Fruit fly (Drosophila melanogaster) whole organism, prepupa: ENCODE data around the gene CG10286.
A peak's percentile ranks its signal among the peaks of the same experiment; 100 is the strongest.

ENCODE experiments used
- Blimp-1 ChIP-seq: fragments of 200-800 bp; sonication (Bioruptor generic); optimal IDR thresholded peaks from 3 replicates; lab custom pipeline; 2017; ENCODE audit warnings: missing biosample characterization, missing genetic modification characterization, mild to moderate bottlenecking, moderate library complexity, missing genetic modification reagents
- CG11294 ChIP-seq: fragments of 200-800 bp; sonication (Bioruptor generic); IDR thresholded peaks from 2 replicates; pipeline ENCODE4 v1.3.6; 2022; ENCODE audit warnings: missing biosample characterization, missing genetic modification characterization
- CG11762 ChIP-seq: fragments of 200-800 bp; sonication (Bioruptor generic); optimal IDR thresholded peaks from 3 replicates; lab custom pipeline; 2016; ENCODE audit warnings: missing biosample characterization, missing genetic modification characterization; ENCODE audit not compliant: insufficient read depth
- CG11902 ChIP-seq: fragments of 200-800 bp; sonication (Bioruptor generic); optimal IDR thresholded peaks from 3 replicates; lab custom pipeline; 2016; ENCODE audit warnings: missing biosample characterization, missing genetic modification characterization
- CG15336 ChIP-seq: fragments of 200-800 bp; sonication (Bioruptor generic); IDR thresholded peaks from 2 replicates; pipeline ENCODE4 v1.3.6; 2022; ENCODE audit warnings: missing biosample characterization, missing genetic modification characterization
- CG16779 ChIP-seq: fragments of 200-800 bp; sonication (Bioruptor generic); optimal IDR thresholded peaks from 3 replicates; lab custom pipeline; 2017; ENCODE audit warnings: missing biosample characterization, mild to moderate bottlenecking, missing genetic modification characterization
- CG31627 ChIP-seq: fragments of 200-800 bp; sonication (Bioruptor generic); optimal IDR thresholded peaks from 3 replicates; lab custom pipeline; 2016; ENCODE audit warnings: missing biosample characterization, missing genetic modification characterization
- CG32006 ChIP-seq: fragments of 200-800 bp; sonication (Bioruptor generic); optimal IDR thresholded peaks from 3 replicates; lab custom pipeline; 2017; ENCODE audit warnings: missing biosample characterization, mild to moderate bottlenecking, missing genetic modification characterization
- CG34406 ChIP-seq: fragments of 200-800 bp; sonication (Bioruptor generic); optimal IDR thresholded peaks from 3 replicates; lab custom pipeline; 2016; ENCODE audit warnings: missing biosample characterization, missing genetic modification characterization
- CG3919 ChIP-seq: fragments of 200-800 bp; sonication (Bioruptor generic); optimal IDR thresholded peaks from 3 replicates; lab custom pipeline; 2016; ENCODE audit warnings: missing biosample characterization, missing genetic modification characterization
- CG4318 ChIP-seq: fragments of 200-800 bp; sonication (Bioruptor generic); optimal IDR thresholded peaks from 3 replicates; lab custom pipeline; 2017; ENCODE audit warnings: missing biosample characterization, mild to moderate bottlenecking, missing genetic modification characterization
- CG6163 ChIP-seq: fragments of 200-800 bp; sonication (Bioruptor generic); IDR thresholded peaks from 3 replicates; pipeline ENCODE4 v1.3.6; 2022; ENCODE audit warnings: missing biosample characterization, missing genetic modification characterization
- CG6276 ChIP-seq: fragments of 200-800 bp; sonication (Bioruptor generic); optimal IDR thresholded peaks from 2 replicates; lab custom pipeline; 2017; ENCODE audit warnings: missing biosample characterization, mild to moderate bottlenecking, missing genetic modification characterization
- CG6792 ChIP-seq: fragments of 200-800 bp; sonication (Bioruptor generic); optimal IDR thresholded peaks from 3 replicates; lab custom pipeline; 2016; ENCODE audit warnings: missing biosample characterization, missing genetic modification characterization
- CG6808 ChIP-seq: fragments of 200-800 bp; sonication (Bioruptor generic); optimal IDR thresholded peaks from 3 replicates; lab custom pipeline; 2017; ENCODE audit warnings: missing biosample characterization, missing genetic modification characterization, mild to moderate bottlenecking, moderate library complexity, missing genetic modification reagents
- CG6854 ChIP-seq: fragments of 200-800 bp; sonication (Bioruptor generic); optimal IDR thresholded peaks from 2 replicates; lab custom pipeline; 2017; ENCODE audit warnings: missing biosample characterization, mild to moderate bottlenecking, missing genetic modification characterization
- CG7368 ChIP-seq: fragments of 200-800 bp; sonication (Bioruptor generic); optimal IDR thresholded peaks from 3 replicates; lab custom pipeline; 2016; ENCODE audit warnings: missing biosample characterization, missing genetic modification characterization
- CG8119 ChIP-seq: fragments of 200-800 bp; sonication (Bioruptor generic); IDR thresholded peaks from 3 replicates; pipeline ENCODE4 v1.3.6; 2022; ENCODE audit warnings: missing biosample characterization, missing genetic modification characterization
- CG8319 ChIP-seq: fragments of 200-800 bp; sonication (Bioruptor generic); optimal IDR thresholded peaks from 3 replicates; lab custom pipeline; 2016; ENCODE audit warnings: missing biosample characterization, missing genetic modification characterization
- CG8632 ChIP-seq: fragments of 200-800 bp; sonication (Bioruptor generic); optimal IDR thresholded peaks from 3 replicates; lab custom pipeline; 2016; ENCODE audit warnings: missing biosample characterization, missing genetic modification characterization
- CG9139 ChIP-seq: fragments of 200-800 bp; sonication (Bioruptor generic); optimal IDR thresholded peaks from 3 replicates; lab custom pipeline; 2017; ENCODE audit warnings: missing biosample characterization, mild to moderate bottlenecking, missing genetic modification characterization
- Eip75B ChIP-seq: fragments of 200-800 bp; sonication (Bioruptor generic); optimal IDR thresholded peaks from 3 replicates; lab custom pipeline; 2016; ENCODE audit warnings: missing biosample characterization, missing genetic modification characterization
- Eip93F ChIP-seq: fragments of 200-800 bp; sonication (Bioruptor generic); optimal IDR thresholded peaks from 2 replicates; lab custom pipeline; 2016; ENCODE audit warnings: missing biosample characterization, mild to moderate bottlenecking, missing genetic modification characterization
- Ets96B ChIP-seq: fragments of 200-800 bp; optimal IDR thresholded peaks from 2 replicates; lab custom pipeline; 2019; ENCODE audit warnings: missing biosample characterization, mild to moderate bottlenecking, missing genetic modification characterization, moderate library complexity
- Gug ChIP-seq: fragments of 200-800 bp; sonication (Bioruptor generic); IDR thresholded peaks from 2 replicates; pipeline ENCODE4 v1.3.6; 2022; ENCODE audit warnings: missing biosample characterization, missing genetic modification characterization
- Hr38 ChIP-seq: sonication (Bioruptor generic); optimal IDR thresholded peaks from 2 replicates; lab custom pipeline; 2016; ENCODE audit warnings: missing biosample characterization, missing genetic modification characterization
- Hr39 ChIP-seq: fragments of 200-800 bp; sonication (Bioruptor generic); optimal IDR thresholded peaks from 2 replicates; lab custom pipeline; 2016; ENCODE audit warnings: missing biosample characterization, missing genetic modification characterization
- Hr4 ChIP-seq: fragments of 200-800 bp; sonication (Bioruptor generic); optimal IDR thresholded peaks from 3 replicates; lab custom pipeline; 2016; ENCODE audit warnings: missing biosample characterization, missing genetic modification characterization
- Lpt ChIP-seq: fragments of 200-800 bp; sonication (Bioruptor generic); optimal IDR thresholded peaks from 3 replicates; lab custom pipeline; 2016; ENCODE audit warnings: missing biosample characterization, missing genetic modification characterization
- Met ChIP-seq: fragments of 200-800 bp; sonication (Bioruptor generic); optimal IDR thresholded peaks from 3 replicates; lab custom pipeline; 2016; ENCODE audit warnings: missing biosample characterization, missing genetic modification characterization
- OdsH ChIP-seq: fragments of 200-800 bp; sonication (Bioruptor generic); optimal IDR thresholded peaks from 3 replicates; lab custom pipeline; 2016; ENCODE audit warnings: missing biosample characterization, missing genetic modification characterization
- Smox ChIP-seq: fragments of 200-800 bp; sonication (Bioruptor generic); optimal IDR thresholded peaks from 3 replicates; lab custom pipeline; 2016; ENCODE audit warnings: missing biosample characterization, missing genetic modification characterization
- Sox102F ChIP-seq: fragments of 200-800 bp; sonication (Bioruptor generic); optimal IDR thresholded peaks from 2 replicates; lab custom pipeline; 2016; ENCODE audit warnings: missing biosample characterization, mild to moderate bottlenecking, missing genetic modification characterization
- Sox14 ChIP-seq: fragments of 200-800 bp; sonication (Bioruptor generic); optimal IDR thresholded peaks from 3 replicates; lab custom pipeline; 2016; ENCODE audit warnings: missing biosample characterization, missing genetic modification characterization
- achi ChIP-seq: fragments of 200-800 bp; sonication (Bioruptor generic); optimal IDR thresholded peaks from 3 replicates; lab custom pipeline; 2016; ENCODE audit warnings: missing biosample characterization, missing genetic modification characterization
- acj6 ChIP-seq: fragments of 200-800 bp; sonication (Bioruptor generic); optimal IDR thresholded peaks from 3 replicates; lab custom pipeline; 2016; ENCODE audit warnings: missing biosample characterization, missing genetic modification characterization
- cyc ChIP-seq: fragments of 200-800 bp; sonication (Bioruptor generic); optimal IDR thresholded peaks from 3 replicates; lab custom pipeline; 2016; ENCODE audit warnings: missing biosample characterization, missing genetic modification characterization
- dac ChIP-seq: fragments of 200-800 bp; sonication (Bioruptor generic); optimal IDR thresholded peaks from 2 replicates; lab custom pipeline; 2017; ENCODE audit warnings: missing biosample characterization, mild to moderate bottlenecking, missing genetic modification characterization
- dsx ChIP-seq: fragments of 200-800 bp; optimal IDR thresholded peaks from 3 replicates; lab custom pipeline; 2019; ENCODE audit warnings: missing biosample characterization, mild to moderate bottlenecking, missing genetic modification characterization, moderate library complexity; ENCODE audit not compliant: poor library complexity, severe bottlenecking
- eg ChIP-seq: fragments of 200-800 bp; sonication (Bioruptor generic); IDR thresholded peaks from 3 replicates; pipeline ENCODE4 v1.3.6; 2022; ENCODE audit warnings: missing biosample characterization, missing genetic modification characterization
- esn ChIP-seq: fragments of 200-800 bp; sonication (Bioruptor generic); optimal IDR thresholded peaks from 2 replicates; lab custom pipeline; 2016; ENCODE audit warnings: missing biosample characterization, mild to moderate bottlenecking, missing genetic modification characterization, moderate library complexity
- fd85E ChIP-seq: fragments of 200-800 bp; sonication (Bioruptor generic); optimal IDR thresholded peaks from 3 replicates; lab custom pipeline; 2016; ENCODE audit warnings: missing biosample characterization, missing genetic modification characterization
- fkh ChIP-seq: fragments of 200-800 bp; sonication (Bioruptor generic); optimal IDR thresholded peaks from 3 replicates; lab custom pipeline; 2017; ENCODE audit warnings: missing biosample characterization, mild to moderate bottlenecking, missing genetic modification characterization, moderate library complexity
- lz ChIP-seq: fragments of 200-800 bp; sonication (Bioruptor generic); optimal IDR thresholded peaks from 3 replicates; lab custom pipeline; 2016; ENCODE audit warnings: missing biosample characterization, missing genetic modification characterization
- net ChIP-seq: fragments of 200-800 bp; sonication (Bioruptor generic); optimal IDR thresholded peaks from 3 replicates; lab custom pipeline; 2016; ENCODE audit warnings: missing biosample characterization, missing genetic modification characterization
- pdm3 ChIP-seq: fragments of 200-800 bp; sonication (Bioruptor generic); optimal IDR thresholded peaks from 3 replicates; lab custom pipeline; 2016; ENCODE audit warnings: missing biosample characterization, missing genetic modification characterization
- salr ChIP-seq, 2 experiments: fragments of 200-800 bp; sonication (Bioruptor generic); optimal IDR thresholded peaks; 3 replicates each; lab custom pipeline; 2016 to 2018; ENCODE audit warnings: missing biosample characterization in 2 of 2, missing genetic modification characterization in 2 of 2, mild to moderate bottlenecking in 1 of 2
- spab ChIP-seq: fragments of 200-800 bp; sonication (Bioruptor generic); optimal IDR thresholded peaks from 2 replicates; lab custom pipeline; 2017; ENCODE audit warnings: missing biosample characterization, mild to moderate bottlenecking, missing genetic modification characterization, missing genetic modification reagents
- svp ChIP-seq: fragments of 200-800 bp; sonication (Bioruptor generic); peaks from one replicate; lab custom pipeline; 2016; ENCODE audit warnings: missing biosample characterization, missing genetic modification characterization
- topi ChIP-seq: fragments of 200-800 bp; sonication (Bioruptor generic); optimal IDR thresholded peaks from 3 replicates; lab custom pipeline; 2016; ENCODE audit warnings: missing biosample characterization, missing genetic modification characterization
- vri ChIP-seq: fragments of 200-800 bp; sonication (Bioruptor generic); optimal IDR thresholded peaks from 3 replicates; lab custom pipeline; 2016; ENCODE audit warnings: missing biosample characterization, mild to moderate bottlenecking, missing genetic modification characterization

The CG10286 gene

DNA sequence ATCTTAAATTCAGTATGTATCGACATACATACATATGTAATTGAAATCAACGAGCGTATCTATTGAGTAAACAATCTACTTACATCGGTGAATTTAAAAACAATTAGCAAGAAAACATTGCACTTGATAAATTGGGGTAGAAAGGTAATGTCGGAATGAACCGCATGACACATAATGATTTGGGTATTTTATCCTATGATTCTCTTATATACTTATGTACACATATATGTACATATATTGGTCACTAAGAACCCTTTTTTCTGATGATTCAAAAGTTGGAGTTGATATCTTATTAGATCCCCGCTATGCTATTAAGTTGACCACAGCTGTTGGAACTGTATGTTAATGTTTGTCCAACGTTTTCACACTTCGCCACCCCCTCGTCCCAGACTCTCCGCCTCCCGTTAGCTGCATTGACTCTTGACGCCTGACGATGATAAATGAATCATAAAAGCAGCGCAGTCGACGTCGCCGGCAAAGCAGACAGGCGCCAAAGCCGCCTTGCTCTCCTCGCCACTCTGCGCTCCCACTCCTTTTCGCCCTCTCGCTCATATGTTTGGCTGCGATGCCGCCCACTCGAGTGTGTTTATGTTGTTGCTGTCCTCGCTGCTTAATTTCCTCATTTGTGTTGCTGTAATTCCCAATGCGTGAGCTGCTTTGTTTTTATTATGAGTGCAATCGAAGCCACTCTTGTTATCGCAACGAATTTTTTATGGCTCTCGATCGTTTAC is 15.7 kb upstream of the CG10286 start:
- peak; percentile 63 for TF ChIP-seq Hr4
- no peak for TF ChIP-seq fd85E
- TF ChIP-seq Eip93F: no peak
- TF ChIP-seq topi (GFP tag; lab: Kevin White, UChicago): peak; percentile 48
- peak; percentile 64 for TF ChIP-seq CG6276 (GFP tag; lab: Kevin White, UChicago)
- peak; percentile 3 for TF ChIP-seq Sox14 (GFP tag; lab: Kevin White, UChicago)
- no peak for TF ChIP-seq CG16779 (tag; lab: Kevin White, UChicago)
- TF ChIP-seq CG11902 (GFP tag; lab: Kevin White, UChicago): no peak
- TF ChIP-seq CG31627 (GFP tag; lab: Kevin White, UChicago): peak; percentile 27
- peak; percentile 56; the same call in 1 of the 3 replicates for TF ChIP-seq CG8119 (GFP tag; lab: Robert Waterston, UW)
- peak; percentile 47 for TF ChIP-seq CG4318 (GFP tag; lab: Kevin White, UChicago)
- TF ChIP-seq Ets96B: peak; percentile 39
- no peak for TF ChIP-seq CG3919 (GFP tag; lab: Kevin White, UChicago)
- no peak for TF ChIP-seq CG8632 (GFP tag; lab: Kevin White, UChicago)
- peak in 1 of 2 experiments; percentile 49 for TF ChIP-seq salr (GFP tag; optimal IDR thresholded peaks at IDR 0.05; lab: Kevin White, UChicago)
- TF ChIP-seq pdm3 (GFP tag; lab: Kevin White, UChicago): peak; percentile 64
- TF ChIP-seq CG6808 (GFP tag; lab: Kevin White, UChicago): peak; percentile 8
- no peak for TF ChIP-seq dac
- peak; percentile 22 for TF ChIP-seq Smox (GFP tag; lab: Kevin White, UChicago)
- TF ChIP-seq achi (GFP tag; lab: Kevin White, UChicago): peak; percentile 37
- TF ChIP-seq Eip75B (GFP tag; lab: Kevin White, UChicago): peak; percentile 48
- peak; percentile 80 for TF ChIP-seq CG32006 (GFP tag; lab: Kevin White, UChicago)
- TF ChIP-seq OdsH (GFP tag; lab: Kevin White, UChicago): peak; percentile 57
- TF ChIP-seq svp (GFP tag; lab: Kevin White, UChicago): no peak
- TF ChIP-seq CG6792: peak; percentile 13
- TF ChIP-seq fkh (GFP tag; lab: Kevin White, UChicago): peak; percentile 69
- TF ChIP-seq CG15336 (GFP tag; lab: Robert Waterston, UW): peak; percentile 47; the same call in 1 of the 2 replicates
- peak; percentile 53; the same call in 1 of the 3 replicates for TF ChIP-seq eg (GFP tag; lab: Robert Waterston, UW)
- TF ChIP-seq Hr39 (GFP tag; lab: Kevin White, UChicago): peak; percentile 26
- TF ChIP-seq CG9139 (GFP tag; lab: Kevin White, UChicago): no peak
- peak; percentile 37 for TF ChIP-seq spab (GFP tag; lab: Kevin White, UChicago)
- TF ChIP-seq net: peak; percentile 31
- no peak for TF ChIP-seq Hr38
- peak; percentile 44; the same call in 1 of the 2 replicates for TF ChIP-seq Gug (GFP tag; lab: Robert Waterston, UW)
- peak; percentile 56 for TF ChIP-seq acj6 (GFP tag; lab: Kevin White, UChicago)
- TF ChIP-seq CG11762 (GFP tag; lab: Kevin White, UChicago): peak; percentile 20
- no peak for TF ChIP-seq CG7368 (GFP tag; lab: Kevin White, UChicago)
- peak; percentile 18 for TF ChIP-seq lz (GFP tag; lab: Kevin White, UChicago)
- no peak for TF ChIP-seq vri
- no peak for TF ChIP-seq Blimp-1 (GFP tag; lab: Kevin White, UChicago)
- peak; percentile 22 for TF ChIP-seq CG34406 (GFP tag; lab: Kevin White, UChicago)
- TF ChIP-seq CG8319 (GFP tag; lab: Kevin White, UChicago): no peak
- TF ChIP-seq CG6163 (GFP tag; lab: Robert Waterston, UW): no peak
- no peak for TF ChIP-seq cyc (GFP tag; lab: Kevin White, UChicago)
- TF ChIP-seq dsx (GFP tag; lab: Kevin White, UChicago): no peak
- TF ChIP-seq Sox102F (GFP tag; lab: Kevin White, UChicago): peak; percentile 7
- no peak for TF ChIP-seq CG6854 (GFP tag; lab: Kevin White, UChicago)
- TF ChIP-seq Met (GFP tag; lab: Kevin White, UChicago): peak; percentile 10
- peak; percentile 34 for TF ChIP-seq Lpt
- peak; percentile 42 for TF ChIP-seq esn (GFP tag; lab: Kevin White, UChicago)
- TF ChIP-seq CG11294 (GFP tag; lab: Robert Waterston, UW): no peak
